Worm (Caenorhabditis elegans): Measurements from ENCODE around the gene F54D5.3.

The F54D5.3 gene

ce11 chrII:11566970-11567711 lies 4.5 kb upstream of the F54D5.3 start, which contains the start of gene F54D5.5:
Gene F54D5.5 (minus strand): TSS chrII:11567020.
- TF ChIP-seq tra-4 (tag; optimal IDR thresholded peaks at IDR 0.05) (no peak), hmbx-1 (tag; optimal IDR thresholded peaks at IDR 0.05) (no peak), ceh-13 (GFP tag; optimal IDR thresholded peaks at IDR 0.05) (no peak), ets-7 (tag; optimal IDR thresholded peaks at IDR 0.05) (no peak), scrt-1 (GFP tag; IDR thresholded peaks at IDR 0.05) (no peak), aly-1 (tag; optimal IDR thresholded peaks at IDR 0.05) (no peak), B0310.2 (tag; optimal IDR thresholded peaks at IDR 0.05) (no peak), tbx-37 (GFP tag; conservative IDR thresholded peaks at IDR 0.05) (no peak), hmg-4 (GFP tag; optimal IDR thresholded peaks at IDR 0.05) (peak; percentile 87), F13C5.2 (tag; optimal IDR thresholded peaks at IDR 0.05) (peak; percentile 16), sea-1 (GFP tag; conservative IDR thresholded peaks at IDR 0.05) (0 out of 2 replicates have a peak, but pooled peaks have one; percentile 38), pes-1 (GFP tag; IDR thresholded peaks at IDR 0.05) (0 out of 2 replicates have a peak, but pooled peaks have one; percentile 18), ama-1 (optimal IDR thresholded peaks at IDR 0.05) (no peak), tbx-11 (GFP tag; IDR thresholded peaks at IDR 0.05) (0 out of 2 replicates have a peak, but pooled peaks have one; percentile 49), flt-1 (GFP tag; IDR thresholded peaks at IDR 0.05) (peak; percentile 27; the same call in 1 of the 2 replicates), hnd-1 (tag; optimal IDR thresholded peaks at IDR 0.05) (no peak), ceh-36 (tag; optimal IDR thresholded peaks at IDR 0.05) (no peak)

- TF ChIP-seq ceh-36 (tag; optimal IDR thresholded peaks at IDR 0.05) (no peak), scrt-1 (GFP tag; IDR thresholded peaks at IDR 0.05) (no peak)
Observed at ce11 chrII:11568670-11569069, 2.9 kb upstream of the F54D5.3 start.

ce11 chrII:11569213-11569868 lies 2.3 kb upstream of the F54D5.3 start, which contains the start of the genes F54D5.23 and F54D5.4:
Gene F54D5.23 (minus strand): TSS chrII:11569287.
Gene F54D5.4 (plus strand): TSS chrII:11569818.
- TF ChIP-seq flt-1 (GFP tag; IDR thresholded peaks at IDR 0.05) (no peak), ceh-36 (tag; optimal IDR thresholded peaks at IDR 0.05) (no peak), ets-7 (tag; optimal IDR thresholded peaks at IDR 0.05) (no peak)

ce11 chrII:11572944-11573343 lies 1.3 kb downstream of the F54D5.3 start, which contains the start of gene F54D5.2:
Gene F54D5.2 (plus strand): TSS chrII:11573180.
- TF ChIP-seq tra-4 (tag; optimal IDR thresholded peaks at IDR 0.05) (no peak), ets-7 (tag; optimal IDR thresholded peaks at IDR 0.05) (no peak), hmg-4 (GFP tag; optimal IDR thresholded peaks at IDR 0.05) (no peak), tbx-37 (GFP tag; conservative IDR thresholded peaks at IDR 0.05) (no peak)

DNA sequence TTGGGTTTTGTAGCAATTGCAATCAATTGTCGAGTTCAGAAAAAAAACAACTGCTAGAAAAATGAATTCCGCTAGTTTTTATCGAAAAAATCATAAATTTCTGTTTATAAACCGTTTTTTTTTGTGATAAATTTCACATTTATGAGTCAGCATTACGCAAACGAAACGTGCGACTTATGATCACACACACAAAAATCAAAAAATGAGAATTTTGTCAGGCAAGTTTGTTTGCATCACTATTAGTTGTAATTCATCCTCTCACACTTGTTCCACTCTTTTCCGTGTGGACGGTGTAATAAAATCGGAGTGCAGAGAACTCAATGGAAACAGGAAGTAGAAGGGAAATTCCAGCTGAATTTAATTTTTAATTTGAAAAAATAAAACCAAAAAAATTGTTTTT lies 5.8 kb downstream of the F54D5.3 start, which contains the start of gene pcs-1:
TSS of gene pcs-1 (minus strand) at position 344 of the 400 bp plus-strand sequence.
- TF ChIP-seq B0310.2 (tag; optimal IDR thresholded peaks at IDR 0.05) (no peak), hmbx-1 (tag; optimal IDR thresholded peaks at IDR 0.05) (no peak), ets-7 (tag; optimal IDR thresholded peaks at IDR 0.05) (no peak), pes-1 (GFP tag; IDR thresholded peaks at IDR 0.05) (no peak), tra-4 (tag; optimal IDR thresholded peaks at IDR 0.05) (no peak), hnd-1 (tag; optimal IDR thresholded peaks at IDR 0.05) (no peak), hmg-4 (GFP tag; optimal IDR thresholded peaks at IDR 0.05) (no peak), ceh-36 (tag; optimal IDR thresholded peaks at IDR 0.05) (no peak), tbx-11 (GFP tag; IDR thresholded peaks at IDR 0.05) (no peak), flt-1 (GFP tag; IDR thresholded peaks at IDR 0.05) (no peak), F13C5.2 (tag; optimal IDR thresholded peaks at IDR 0.05) (no peak), aly-1 (tag; optimal IDR thresholded peaks at IDR 0.05) (no peak), tbx-37 (GFP tag; conservative IDR thresholded peaks at IDR 0.05) (no peak)

DNA sequence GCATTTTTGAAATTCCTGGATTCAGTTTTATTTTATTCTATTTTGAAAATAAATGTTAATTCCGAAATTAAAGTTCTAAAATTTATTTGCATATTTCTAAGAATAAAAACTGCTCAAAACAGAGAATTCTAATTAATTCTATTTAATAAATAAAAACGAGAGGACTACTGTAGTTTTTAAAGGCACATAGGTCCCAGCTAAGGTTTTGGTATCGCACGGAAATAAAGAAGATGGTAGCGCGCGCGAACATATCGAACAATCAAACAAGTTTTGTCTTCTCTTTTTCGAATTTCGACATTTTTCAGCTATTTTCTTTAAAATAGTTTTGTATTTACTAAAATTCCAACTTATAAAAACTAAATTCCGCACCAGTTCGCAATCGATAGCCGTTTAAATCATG lies 6.3 kb downstream of the F54D5.3 start:
- no peak for TF ChIP-seq ets-7 (tag; optimal IDR thresholded peaks at IDR 0.05)
- no peak for TF ChIP-seq hnd-1 (tag; optimal IDR thresholded peaks at IDR 0.05)
- no peak for TF ChIP-seq B0310.2 (tag; optimal IDR thresholded peaks at IDR 0.05)
- no peak for TF ChIP-seq pes-1 (GFP tag; IDR thresholded peaks at IDR 0.05)
- TF ChIP-seq F13C5.2 (tag; optimal IDR thresholded peaks at IDR 0.05) = no peak

- TF ChIP-seq tra-4 (tag; optimal IDR thresholded peaks at IDR 0.05) = no peak
- TF ChIP-seq ceh-13 (GFP tag; optimal IDR thresholded peaks at IDR 0.05) = no peak
- TF ChIP-seq ceh-36 (tag; optimal IDR thresholded peaks at IDR 0.05) = no peak
Observed at ce11 chrII:11578327-11578726, 6.7 kb downstream of the F54D5.3 start, which contains the start of gene smc-6. Gene smc-6 (plus strand): TSS chrII:11578716.

ce11 chrII:11582698-11583097 lies 11.1 kb downstream of the F54D5.3 start, which contains the start of gene ints-7:
Gene ints-7 (plus strand): TSS chrII:11582849.
- no peak for TF ChIP-seq flt-1 (GFP tag; IDR thresholded peaks at IDR 0.05)
- no peak for TF ChIP-seq B0310.2 (tag; optimal IDR thresholded peaks at IDR 0.05)
- TF ChIP-seq ama-1 (optimal IDR thresholded peaks at IDR 0.05) = no peak
- no peak for TF ChIP-seq aly-1 (tag; optimal IDR thresholded peaks at IDR 0.05)
- TF ChIP-seq scrt-1 (GFP tag; IDR thresholded peaks at IDR 0.05) = no peak
- TF ChIP-seq tbx-11 (GFP tag; IDR thresholded peaks at IDR 0.05) = no peak
- TF ChIP-seq hmbx-1 (tag; optimal IDR thresholded peaks at IDR 0.05) = no peak
- TF ChIP-seq ceh-36 (tag; optimal IDR thresholded peaks at IDR 0.05) = no peak
- TF ChIP-seq ceh-13 (GFP tag; optimal IDR thresholded peaks at IDR 0.05) = no peak
- TF ChIP-seq tbx-37 (GFP tag; conservative IDR thresholded peaks at IDR 0.05) = no peak
- TF ChIP-seq sea-1 (GFP tag; conservative IDR thresholded peaks at IDR 0.05) = no peak
- no peak for TF ChIP-seq ets-7 (tag; optimal IDR thresholded peaks at IDR 0.05)
- TF ChIP-seq hnd-1 (tag; optimal IDR thresholded peaks at IDR 0.05) = no peak
- TF ChIP-seq F13C5.2 (tag; optimal IDR thresholded peaks at IDR 0.05) = no peak
- TF ChIP-seq tra-4 (tag; optimal IDR thresholded peaks at IDR 0.05) = no peak
- TF ChIP-seq hmg-4 (GFP tag; optimal IDR thresholded peaks at IDR 0.05) = no peak
- TF ChIP-seq pes-1 (GFP tag; IDR thresholded peaks at IDR 0.05) = no peak
